Fruit fly (Drosophila melanogaster): ENCODE measurements around the gene crb.

Gene crb

DNA sequence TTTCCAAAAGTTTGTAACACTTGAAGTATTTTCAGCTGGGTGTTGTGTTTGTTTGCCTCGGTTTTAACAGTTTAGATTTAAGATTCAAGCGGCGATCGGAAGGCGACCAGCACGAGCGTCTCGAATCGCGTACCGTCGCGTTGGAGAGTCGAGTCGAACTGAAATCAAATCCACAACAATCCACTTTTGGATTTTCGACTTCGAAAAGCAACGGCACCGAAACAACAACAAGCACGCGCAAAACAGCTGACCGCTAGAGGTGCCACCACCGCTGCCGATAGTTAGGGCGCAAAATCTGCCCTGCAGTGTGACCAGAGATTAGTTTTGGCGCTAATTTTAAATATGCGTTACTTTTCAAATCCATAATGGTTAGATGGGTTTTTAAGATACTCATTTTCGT is 23.8 kb upstream of the crb start, which contains the start of gene jar (continued):
- TF ChIP-seq CG15696 (tag; optimal IDR thresholded peaks at IDR 0.05) (no peak), CG31224 (GFP tag; IDR thresholded peaks at IDR 0.05) (no peak), Optix (GFP tag; IDR thresholded peaks at IDR 0.05) (no peak; the same call in 2 of the 3 replicates), Awh (GFP tag; IDR thresholded peaks at IDR 0.05) (0 out of 2 replicates have a peak, but pooled peaks have one; percentile 45), CG8388 (GFP tag; optimal IDR thresholded peaks at IDR 0.05) (peak; percentile 26), HHEX (GFP tag; optimal IDR thresholded peaks at IDR 0.05) (peak; percentile 28), CG12744 (GFP tag; optimal IDR thresholded peaks at IDR 0.05) (no peak), CG2199 (GFP tag; IDR thresholded peaks at IDR 0.05) (0 out of 3 replicates have a peak, but pooled peaks have one; percentile 67), br (optimal IDR thresholded peaks at IDR 0.05) (no peak), CG7963 (GFP tag; IDR thresholded peaks at IDR 0.05; ENCODE audit: partially characterized antibody) (peak; percentile 46; the same call in 1 of the 3 replicates), CG10462 (GFP tag; optimal IDR thresholded peaks at IDR 0.05) (no peak), CG6765 (GFP tag; optimal IDR thresholded peaks at IDR 0.05) (no peak), bbx (GFP tag; IDR thresholded peaks at IDR 0.05; ENCODE audit: partially characterized antibody) (peak; percentile 91), CG12769 (tag; optimal IDR thresholded peaks at IDR 0.05) (peak; percentile 49), tio (GFP tag; optimal IDR thresholded peaks at IDR 0.05) (no peak), CG1024 (GFP tag; IDR thresholded peaks at IDR 0.05) (peak; percentile 45), CG10565 (GFP tag; optimal IDR thresholded peaks at IDR 0.05) (no peak), nmo (GFP tag; optimal IDR thresholded peaks at IDR 0.05) (peak; percentile 45), nerfin-1 (tag; optimal IDR thresholded peaks at IDR 0.05) (peak; percentile 50), dan (GFP tag; IDR thresholded peaks at IDR 0.05) (no peak), chn (GFP tag; optimal IDR thresholded peaks at IDR 0.05) (peak; percentile 21), z (GFP tag; IDR thresholded peaks at IDR 0.05) (no peak), CG16863 (GFP tag; optimal IDR thresholded peaks at IDR 0.05) (no peak), chm (GFP tag; IDR thresholded peaks at IDR 0.05) (peak; percentile 89), TFAM (GFP tag; optimal IDR thresholded peaks at IDR 0.05) (no peak), CrebB (tag; optimal IDR thresholded peaks at IDR 0.05) (peak; percentile 70), h (optimal IDR thresholded peaks at IDR 0.05) (no peak), pnt (GFP tag; optimal IDR thresholded peaks at IDR 0.05) (no peak), gem (tag; optimal IDR thresholded peaks at IDR 0.05) (no peak), CG6654 (GFP tag; optimal IDR thresholded peaks at IDR 0.05) (no peak), CG18262 (tag; optimal IDR thresholded peaks at IDR 0.05) (peak; percentile 30), CG12155 (GFP tag; optimal IDR thresholded peaks at IDR 0.05) (no peak), disco-r (GFP tag; optimal IDR thresholded peaks at IDR 0.05) (no peak), pros (GFP tag; optimal IDR thresholded peaks at IDR 0.05) (peak; percentile 67), luna (GFP tag; optimal IDR thresholded peaks at IDR 0.05) (no peak), Lhr (GFP tag; optimal IDR thresholded peaks at IDR 0.05) (peak; percentile 66), nom (GFP tag; optimal IDR thresholded peaks at IDR 0.05) (peak; percentile 25), CG17385 (GFP tag; optimal IDR thresholded peaks at IDR 0.05) (peak; percentile 54), sens-2 (GFP tag; IDR thresholded peaks at IDR 0.05) (peak; percentile 67), sna (GFP tag; IDR thresholded peaks at IDR 0.05; ENCODE audit: partially characterized antibody) (peak; percentile 87), CG4282 (GFP tag; optimal IDR thresholded peaks at IDR 0.05) (no peak), CG9817 (tag; optimal IDR thresholded peaks at IDR 0.05) (no peak), Hsf (GFP tag; optimal IDR thresholded peaks at IDR 0.05) (no peak), tap (tag; optimal IDR thresholded peaks at IDR 0.05) (no peak), pho (GFP tag; optimal IDR thresholded peaks at IDR 0.05) (peak; percentile 12), Blimp-1 (GFP tag; optimal IDR thresholded peaks at IDR 0.05) (peak; percentile 5), Ets65A (GFP tag) (peak; percentile 79), CG4707 (GFP tag; optimal IDR thresholded peaks at IDR 0.05) (peak; percentile 29), CG4854 (GFP tag; optimal IDR thresholded peaks at IDR 0.05) (no peak), gce (GFP tag; IDR thresholded peaks at IDR 0.05) (no peak; the same call in 2 of the 3 replicates), CG12219 (GFP tag; optimal IDR thresholded peaks at IDR 0.05) (no peak), ap (GFP tag; IDR thresholded peaks at IDR 0.05) (no peak)

Measured in whole organism, embryonic.